Worm (Caenorhabditis elegans): ENCODE measurements around the gene srlf-13.

- TF ChIP-seq him-1 (tag; optimal IDR thresholded peaks at IDR 0.05) (no peak), W03F9.2 (tag; optimal IDR thresholded peaks at IDR 0.05) (no peak), dao-5 (tag; optimal IDR thresholded peaks at IDR 0.05) (no peak)
Observed at ce11 chrIV:10879542-10879941, 16.9 kb downstream of the srlf-13 start, which contains the start of gene sdz-13.

Data from whole organism, L4/young adult.